Fruit fly (Drosophila melanogaster) whole organism: Measurements from ENCODE around the gene janB.

Source experiments
- CG8478 ChIP-seq: fragments of >200 bp; optimal IDR thresholded peaks from 2 replicates; lab custom pipeline; 2018; ENCODE audit warnings: inconsistent platforms
- EcR ChIP-seq, 2 experiments: fragments of >200 bp; optimal IDR thresholded peaks; 2 replicates each; lab custom pipeline; 2017; ENCODE audit warnings: missing biosample characterization in 2 of 2, missing genetic modification characterization in 2 of 2, missing genetic modification reagents in 2 of 2
- pan ChIP-seq: fragments of >200 bp; optimal IDR thresholded peaks from 2 replicates; lab custom pipeline; 2017

DNA sequence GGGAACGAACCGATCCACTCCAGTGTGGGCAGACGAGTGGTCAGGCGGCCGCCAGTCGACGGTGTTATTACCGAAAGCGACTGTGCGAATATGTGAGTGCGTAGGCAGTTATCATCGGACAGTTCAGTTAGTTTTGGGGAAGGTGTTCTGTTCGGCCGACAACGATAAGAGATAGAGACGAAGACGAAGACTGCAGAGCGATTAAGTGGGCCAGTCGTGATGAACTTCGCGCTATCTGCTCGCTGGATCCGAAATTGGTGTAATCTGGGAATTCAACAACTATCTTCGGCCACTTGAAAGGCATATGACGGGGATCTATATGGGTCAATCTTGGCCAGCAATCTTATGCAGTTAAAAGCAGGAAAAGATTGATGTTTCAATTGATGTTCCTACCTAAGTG lies 29.4 kb downstream of the janB start, which contains the start of gene CG7912:
- no peak for TF ChIP-seq pan (lab: Kevin White, UChicago)
- no peak for TF ChIP-seq EcR (GFP tag; optimal IDR thresholded peaks at IDR 0.05; lab: Kevin White, UChicago)
- TF ChIP-seq CG8478 (lab: Kevin White, UChicago), result no peak
